Fruit fly (Drosophila melanogaster): ENCODE data around the gene rdgA.
A peak's percentile ranks its signal among the peaks of the same experiment; 100 is the strongest.

rdgA gene

dm6 chrX:8896845-8897775, 9.8 kb upstream of the rdgA start:
- TF ChIP-seq CG14711 (tag; optimal IDR thresholded peaks at IDR 0.05) (no peak), cic (GFP tag; optimal IDR thresholded peaks at IDR 0.05) (no peak), ovo (GFP tag; optimal IDR thresholded peaks at IDR 0.05) (peak; percentile 34), pad (GFP tag; optimal IDR thresholded peaks at IDR 0.05) (peak; percentile 51), Mnt (GFP tag; optimal IDR thresholded peaks at IDR 0.05) (no peak), CG5204 (GFP tag; optimal IDR thresholded peaks at IDR 0.05) (no peak), CG7101 (tag; optimal IDR thresholded peaks at IDR 0.05) (peak; percentile 60), CG11617 (GFP tag; optimal IDR thresholded peaks at IDR 0.05) (no peak), kay (GFP tag; ENCODE audit: borderline replicate concordance) (peak; percentile 3)

- TF ChIP-seq toe (GFP tag; optimal IDR thresholded peaks at IDR 0.05) (peak; percentile 72), CG7101 (tag; optimal IDR thresholded peaks at IDR 0.05) (peak; percentile 56), CG12768 (GFP tag; optimal IDR thresholded peaks at IDR 0.05) (peak; percentile 16), CG11617 (GFP tag; optimal IDR thresholded peaks at IDR 0.05) (peak; percentile 64), bab1 (GFP tag; optimal IDR thresholded peaks at IDR 0.05) (peak; percentile 70), CG5204 (GFP tag; optimal IDR thresholded peaks at IDR 0.05) (peak; percentile 50), Hr96 (GFP tag; optimal IDR thresholded peaks at IDR 0.05) (no peak), pad (GFP tag; optimal IDR thresholded peaks at IDR 0.05) (no peak), CG7045 (GFP tag; optimal IDR thresholded peaks at IDR 0.05) (no peak), CG1620 (GFP tag; optimal IDR thresholded peaks at IDR 0.05) (peak; percentile 88), tj (GFP tag; optimal IDR thresholded peaks at IDR 0.05) (peak; percentile 88), cic (GFP tag; optimal IDR thresholded peaks at IDR 0.05) (peak; percentile 64), ovo (GFP tag; optimal IDR thresholded peaks at IDR 0.05) (peak; percentile 79), cnc (optimal IDR thresholded peaks at IDR 0.05) (no peak), Clk (GFP tag; optimal IDR thresholded peaks at IDR 0.05) (no peak), kay (GFP tag; ENCODE audit: borderline replicate concordance) (peak; percentile 81), CG14711 (tag; optimal IDR thresholded peaks at IDR 0.05) (peak; percentile 54), CG33017 (tag; optimal IDR thresholded peaks at IDR 0.05) (no peak), Mnt (GFP tag; optimal IDR thresholded peaks at IDR 0.05) (peak; percentile 65), Crg-1 (GFP tag; optimal IDR thresholded peaks at IDR 0.05) (peak; percentile 65)
Measured at dm6 chrX:8897859-8898427, 8.9 kb upstream of the rdgA start, which contains the start of gene Moe. Gene Moe, minus strand, starts transcription at chrX:8898332.

- TF ChIP-seq bab1 (GFP tag; optimal IDR thresholded peaks at IDR 0.05) (peak; percentile 68), CG12768 (GFP tag; optimal IDR thresholded peaks at IDR 0.05) (no peak), kay (GFP tag; ENCODE audit: borderline replicate concordance) (no peak), CG5204 (GFP tag; optimal IDR thresholded peaks at IDR 0.05) (peak; percentile 58), ovo (GFP tag; optimal IDR thresholded peaks at IDR 0.05) (peak; percentile 86), CG1620 (GFP tag; optimal IDR thresholded peaks at IDR 0.05) (peak; percentile 60), cnc (optimal IDR thresholded peaks at IDR 0.05) (no peak), CG14711 (tag; optimal IDR thresholded peaks at IDR 0.05) (peak; percentile 41), Hr96 (GFP tag; optimal IDR thresholded peaks at IDR 0.05) (no peak), CG33017 (tag; optimal IDR thresholded peaks at IDR 0.05) (no peak), tj (GFP tag; optimal IDR thresholded peaks at IDR 0.05) (peak; percentile 20), Mnt (GFP tag; optimal IDR thresholded peaks at IDR 0.05) (peak; percentile 63), cic (GFP tag; optimal IDR thresholded peaks at IDR 0.05) (no peak), CG11617 (GFP tag; optimal IDR thresholded peaks at IDR 0.05) (peak; percentile 8), toe (GFP tag; optimal IDR thresholded peaks at IDR 0.05) (peak; percentile 40), CG7101 (tag; optimal IDR thresholded peaks at IDR 0.05) (peak; percentile 20)
Measured at dm6 chrX:8900094-8900493, 6.8 kb upstream of the rdgA start, which contains the start of gene Uros1. Gene Uros1, minus strand, starts transcription at chrX:8900264.

dm6 chrX:8901447-8901846, 5.4 kb upstream of the rdgA start, which contains the start of gene Rbm13:
Gene Rbm13, plus strand, starts transcription at chrX:8901699.
- TF ChIP-seq tj (GFP tag; optimal IDR thresholded peaks at IDR 0.05) (no peak), CG14711 (tag; optimal IDR thresholded peaks at IDR 0.05) (no peak), Clk (GFP tag; optimal IDR thresholded peaks at IDR 0.05) (no peak), kay (GFP tag; ENCODE audit: borderline replicate concordance) (no peak), CG12768 (GFP tag; optimal IDR thresholded peaks at IDR 0.05) (no peak), CG5204 (GFP tag; optimal IDR thresholded peaks at IDR 0.05) (no peak), CG7101 (tag; optimal IDR thresholded peaks at IDR 0.05) (peak; percentile 5), Mnt (GFP tag; optimal IDR thresholded peaks at IDR 0.05) (peak; percentile 92)

- TF ChIP-seq Mnt (GFP tag; optimal IDR thresholded peaks at IDR 0.05) (peak; percentile 64), tj (GFP tag; optimal IDR thresholded peaks at IDR 0.05) (peak; percentile 64), ovo (GFP tag; optimal IDR thresholded peaks at IDR 0.05) (peak; percentile 92), CG5204 (GFP tag; optimal IDR thresholded peaks at IDR 0.05) (no peak), CG11617 (GFP tag; optimal IDR thresholded peaks at IDR 0.05) (peak; percentile 6), bab1 (GFP tag; optimal IDR thresholded peaks at IDR 0.05) (no peak)
Measured at dm6 chrX:8905545-8906455, 1.1 kb upstream of the rdgA start.
